Fruit fly (Drosophila melanogaster): ENCODE measurements around the gene Med.

Gene Med

DNA sequence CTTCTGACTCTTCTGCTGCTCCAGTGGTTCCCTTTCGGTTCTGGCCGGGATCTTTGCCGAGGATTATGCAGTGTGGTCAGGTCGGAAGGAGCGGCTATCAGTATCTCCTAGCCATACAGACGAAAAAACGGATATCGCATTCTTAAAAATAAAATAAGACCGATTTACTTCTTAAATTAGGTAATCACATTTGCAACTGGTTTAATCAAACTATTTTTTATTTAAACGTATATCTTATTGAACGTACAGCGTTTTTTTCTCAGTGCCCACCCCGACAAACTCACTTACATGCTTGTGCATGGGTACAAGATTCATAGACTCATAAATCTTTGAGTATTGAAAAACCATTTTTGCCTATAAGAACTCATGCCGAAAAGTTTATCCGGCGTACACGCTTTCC, 15.4 kb downstream of the Med start:
- TF ChIP-seq CG1620 (GFP tag; optimal IDR thresholded peaks at IDR 0.05) (no peak), CG7045 (GFP tag; optimal IDR thresholded peaks at IDR 0.05) (no peak), CG33017 (tag; optimal IDR thresholded peaks at IDR 0.05) (no peak), CG11617 (GFP tag; optimal IDR thresholded peaks at IDR 0.05) (no peak), cic (GFP tag; optimal IDR thresholded peaks at IDR 0.05) (no peak), CG5204 (GFP tag; optimal IDR thresholded peaks at IDR 0.05) (no peak), ovo (GFP tag; optimal IDR thresholded peaks at IDR 0.05) (no peak), Hr96 (GFP tag; optimal IDR thresholded peaks at IDR 0.05) (no peak), pad (GFP tag; optimal IDR thresholded peaks at IDR 0.05) (no peak), Crg-1 (GFP tag; optimal IDR thresholded peaks at IDR 0.05) (no peak), CG12768 (GFP tag; optimal IDR thresholded peaks at IDR 0.05) (no peak), kay (GFP tag; ENCODE audit: borderline replicate concordance) (no peak), Clk (GFP tag; optimal IDR thresholded peaks at IDR 0.05) (no peak), tj (GFP tag; optimal IDR thresholded peaks at IDR 0.05) (no peak), bab1 (GFP tag; optimal IDR thresholded peaks at IDR 0.05) (no peak), Mnt (GFP tag; optimal IDR thresholded peaks at IDR 0.05) (no peak), CG14711 (tag; optimal IDR thresholded peaks at IDR 0.05) (no peak), CG7101 (tag; optimal IDR thresholded peaks at IDR 0.05) (no peak), cnc (optimal IDR thresholded peaks at IDR 0.05) (no peak), toe (GFP tag; optimal IDR thresholded peaks at IDR 0.05) (no peak)

DNA sequence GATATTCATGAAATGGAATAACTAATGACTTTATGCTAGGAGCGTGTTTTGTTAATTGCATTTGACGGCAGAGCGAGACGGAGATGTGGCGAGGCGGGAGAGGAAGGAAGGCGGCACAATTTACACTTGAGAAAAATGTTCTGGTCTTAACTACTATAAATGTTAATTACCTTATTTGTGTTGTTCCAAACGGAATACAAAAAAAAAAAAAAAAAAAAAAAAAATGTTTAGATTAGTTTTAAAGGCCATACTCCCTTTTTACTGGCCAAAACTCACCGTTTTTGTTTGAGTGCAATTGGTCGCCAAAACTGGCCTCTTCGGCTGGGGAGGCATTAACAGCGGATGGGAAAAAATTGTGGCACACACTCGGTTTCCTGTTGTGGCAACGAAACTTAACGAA, 16.3 kb downstream of the Med start:
- TF ChIP-seq cic (GFP tag; optimal IDR thresholded peaks at IDR 0.05): no peak
- TF ChIP-seq Crg-1 (GFP tag; optimal IDR thresholded peaks at IDR 0.05): no peak
- TF ChIP-seq Clk (GFP tag; optimal IDR thresholded peaks at IDR 0.05): no peak
- TF ChIP-seq ovo (GFP tag; optimal IDR thresholded peaks at IDR 0.05): no peak
- no peak for TF ChIP-seq Hr96 (GFP tag; optimal IDR thresholded peaks at IDR 0.05)
- TF ChIP-seq Mnt (GFP tag; optimal IDR thresholded peaks at IDR 0.05): no peak
- no peak for TF ChIP-seq CG11617 (GFP tag; optimal IDR thresholded peaks at IDR 0.05)
- TF ChIP-seq CG14711 (tag; optimal IDR thresholded peaks at IDR 0.05): no peak
- no peak for TF ChIP-seq CG12768 (GFP tag; optimal IDR thresholded peaks at IDR 0.05)
- TF ChIP-seq toe (GFP tag; optimal IDR thresholded peaks at IDR 0.05): no peak
- no peak for TF ChIP-seq CG33017 (tag; optimal IDR thresholded peaks at IDR 0.05)
- TF ChIP-seq cnc (optimal IDR thresholded peaks at IDR 0.05): no peak
- TF ChIP-seq kay (GFP tag; ENCODE audit: borderline replicate concordance): no peak
- TF ChIP-seq CG5204 (GFP tag; optimal IDR thresholded peaks at IDR 0.05): no peak

DNA sequence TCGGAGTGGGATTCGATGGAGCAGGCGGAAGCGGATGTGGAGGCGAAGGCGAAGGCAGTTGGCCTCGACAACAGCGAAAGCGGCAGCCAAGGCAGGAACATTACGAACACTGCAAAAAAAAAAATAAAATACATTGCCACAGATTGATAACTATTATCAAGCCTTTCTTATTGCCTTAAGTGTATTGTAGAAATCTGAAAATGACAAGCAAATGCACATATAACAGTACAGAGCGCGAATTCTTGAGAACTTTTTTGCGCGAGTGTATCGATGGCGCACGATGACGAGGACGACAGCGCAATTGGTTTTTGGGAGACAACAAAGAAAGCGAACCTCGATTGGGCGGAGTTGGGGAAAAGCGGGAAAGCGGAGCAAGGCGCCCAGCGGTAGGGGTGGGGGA, 19.5 kb downstream of the Med start:
- TF ChIP-seq CG7101 (tag; optimal IDR thresholded peaks at IDR 0.05): no peak
- no peak for TF ChIP-seq cic (GFP tag; optimal IDR thresholded peaks at IDR 0.05)
- no peak for TF ChIP-seq cnc (optimal IDR thresholded peaks at IDR 0.05)
- no peak for TF ChIP-seq Mnt (GFP tag; optimal IDR thresholded peaks at IDR 0.05)
- no peak for TF ChIP-seq CG14711 (tag; optimal IDR thresholded peaks at IDR 0.05)
- TF ChIP-seq CG7045 (GFP tag; optimal IDR thresholded peaks at IDR 0.05): no peak
- TF ChIP-seq ovo (GFP tag; optimal IDR thresholded peaks at IDR 0.05): no peak
- no peak for TF ChIP-seq toe (GFP tag; optimal IDR thresholded peaks at IDR 0.05)
- TF ChIP-seq Crg-1 (GFP tag; optimal IDR thresholded peaks at IDR 0.05): no peak
- no peak for TF ChIP-seq kay (GFP tag; ENCODE audit: borderline replicate concordance)

DNA sequence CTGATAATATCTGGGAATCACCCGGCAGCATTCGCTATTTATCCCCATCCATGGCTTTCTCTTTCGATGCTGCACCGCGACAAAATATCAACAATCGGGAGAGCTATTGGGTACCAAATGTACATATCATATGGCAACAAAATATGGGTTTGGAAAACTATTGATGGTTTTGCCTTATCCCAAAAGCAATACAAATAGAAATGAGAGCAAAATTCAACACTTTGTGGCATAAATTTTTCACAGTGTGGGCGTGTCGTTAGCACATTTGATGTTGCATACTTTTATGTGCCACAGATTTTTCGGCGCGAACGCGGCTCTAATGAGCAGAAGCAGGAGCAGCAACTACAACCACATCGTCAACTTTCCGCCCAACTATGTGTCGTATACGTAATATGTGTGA, 21.5 kb downstream of the Med start:
- TF ChIP-seq CG7101 (tag; optimal IDR thresholded peaks at IDR 0.05): no peak
- TF ChIP-seq tj (GFP tag; optimal IDR thresholded peaks at IDR 0.05): no peak
- no peak for TF ChIP-seq bab1 (GFP tag; optimal IDR thresholded peaks at IDR 0.05)
- no peak for TF ChIP-seq CG11617 (GFP tag; optimal IDR thresholded peaks at IDR 0.05)
- no peak for TF ChIP-seq CG5204 (GFP tag; optimal IDR thresholded peaks at IDR 0.05)
- TF ChIP-seq CG14711 (tag; optimal IDR thresholded peaks at IDR 0.05): no peak
- TF ChIP-seq CG1620 (GFP tag; optimal IDR thresholded peaks at IDR 0.05): no peak

DNA sequence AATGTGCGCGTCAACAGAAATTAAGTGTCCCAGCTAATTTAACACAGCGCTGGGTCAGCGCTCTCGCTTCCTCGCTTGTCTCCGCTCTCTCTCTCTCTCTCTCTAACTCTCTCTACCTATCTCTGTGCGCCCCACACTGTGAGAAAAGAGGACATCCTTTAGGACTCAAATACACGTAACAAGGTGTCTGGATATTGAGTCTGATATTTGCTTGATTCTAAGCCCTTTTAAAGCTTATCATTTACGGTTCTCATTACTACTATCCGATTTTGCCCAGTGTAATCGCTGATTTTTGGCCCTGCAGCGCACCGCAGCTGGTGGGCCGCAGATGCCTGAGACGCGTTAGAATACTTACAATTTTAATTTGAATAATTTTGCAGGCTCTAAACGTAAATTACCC, 25.7 kb downstream of the Med start:
- TF ChIP-seq CG5204 (GFP tag; optimal IDR thresholded peaks at IDR 0.05) (peak; percentile 30), cic (GFP tag; optimal IDR thresholded peaks at IDR 0.05) (no peak)

DNA sequence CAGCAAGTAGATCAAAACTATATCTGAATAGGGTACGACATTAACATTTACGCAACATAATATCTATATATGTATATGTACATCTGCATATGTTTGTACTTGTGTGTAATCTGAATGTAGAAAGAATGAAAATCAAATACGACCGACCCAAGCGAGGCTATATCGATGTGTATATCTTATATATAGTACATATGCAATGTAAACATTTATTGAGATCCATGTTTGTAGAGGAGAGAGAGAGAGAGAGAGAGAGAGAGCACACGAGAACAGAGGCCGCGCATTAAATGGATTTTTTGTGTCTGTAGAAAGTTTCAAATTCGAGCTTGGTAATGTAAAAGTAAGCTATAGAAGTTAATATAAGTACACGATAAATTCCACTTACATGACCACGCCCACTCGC, 51.9 kb downstream of the Med start:
- TF ChIP-seq CG7045 (GFP tag; optimal IDR thresholded peaks at IDR 0.05) (no peak), kay (GFP tag; ENCODE audit: borderline replicate concordance) (no peak), pad (GFP tag; optimal IDR thresholded peaks at IDR 0.05) (no peak)
